Worm (Caenorhabditis elegans): Measurements from ENCODE around the gene rpl-36.A.

The rpl-36.A gene

DNA sequence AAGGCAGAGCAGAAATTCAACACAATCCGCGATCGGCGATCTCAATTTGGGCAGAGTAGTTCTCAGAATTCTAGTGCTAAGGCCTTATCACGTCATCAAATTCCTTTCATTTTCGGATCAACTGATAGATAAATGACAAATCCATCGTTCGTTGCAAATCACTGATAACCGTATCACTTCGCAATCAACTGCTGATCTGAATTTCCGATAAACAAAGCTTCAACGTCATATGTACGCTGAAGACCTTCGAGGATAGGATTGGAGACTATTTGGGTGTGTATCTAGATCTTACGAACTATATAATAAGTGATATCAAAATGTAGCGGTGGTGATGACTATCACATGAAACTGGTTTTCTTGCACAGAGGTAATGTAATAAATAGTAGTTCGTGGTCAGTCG, 39.7 kb downstream of the rpl-36.A start:
- no peak for TF ChIP-seq unc-62 (GFP tag; optimal IDR thresholded peaks at IDR 0.05)

DNA sequence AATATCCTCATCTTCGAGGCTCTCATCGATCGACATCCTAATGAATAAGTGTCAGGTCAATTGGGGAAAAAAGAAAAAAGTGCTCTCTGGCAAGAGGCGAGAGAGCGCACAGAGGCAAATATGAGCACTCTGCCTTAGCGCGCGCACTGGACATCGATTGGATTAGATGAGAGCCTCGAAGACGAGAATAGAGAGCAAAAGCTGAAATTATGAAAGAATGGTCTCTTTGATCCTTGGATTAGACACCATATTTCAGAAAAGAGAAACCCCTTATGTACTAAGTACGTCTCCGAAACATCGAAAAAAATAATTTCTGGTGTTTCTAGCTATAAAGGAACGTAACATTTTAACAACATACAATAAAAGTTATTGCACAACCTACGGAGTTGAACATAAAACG, 41.8 kb downstream of the rpl-36.A start, which contains the start of gene F45E10.2:
TSS of gene F45E10.2 (minus strand) at position 101 of the 400 bp plus-strand sequence.
- TF ChIP-seq unc-62 (GFP tag; optimal IDR thresholded peaks at IDR 0.05): no peak

DNA sequence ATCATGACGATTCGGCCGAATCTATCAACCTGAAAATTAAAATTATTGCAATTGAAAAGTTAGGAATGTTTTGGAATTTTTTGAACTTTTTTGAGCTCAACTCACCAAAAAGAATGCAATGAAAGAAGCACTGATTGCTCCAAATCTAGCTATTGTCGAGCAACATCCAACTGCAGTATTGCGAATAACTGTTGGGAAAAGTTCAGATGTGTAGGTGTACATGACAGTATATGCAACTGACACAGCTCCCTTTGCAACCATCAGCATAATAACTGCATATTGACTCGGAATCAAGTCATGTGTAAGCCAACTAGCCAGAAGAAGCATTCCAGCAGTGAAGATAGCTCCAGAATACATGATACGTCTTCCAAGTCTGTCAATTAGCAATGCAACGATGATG, 44.5 kb downstream of the rpl-36.A start:
- TF ChIP-seq unc-62 (GFP tag; optimal IDR thresholded peaks at IDR 0.05): no peak

DNA sequence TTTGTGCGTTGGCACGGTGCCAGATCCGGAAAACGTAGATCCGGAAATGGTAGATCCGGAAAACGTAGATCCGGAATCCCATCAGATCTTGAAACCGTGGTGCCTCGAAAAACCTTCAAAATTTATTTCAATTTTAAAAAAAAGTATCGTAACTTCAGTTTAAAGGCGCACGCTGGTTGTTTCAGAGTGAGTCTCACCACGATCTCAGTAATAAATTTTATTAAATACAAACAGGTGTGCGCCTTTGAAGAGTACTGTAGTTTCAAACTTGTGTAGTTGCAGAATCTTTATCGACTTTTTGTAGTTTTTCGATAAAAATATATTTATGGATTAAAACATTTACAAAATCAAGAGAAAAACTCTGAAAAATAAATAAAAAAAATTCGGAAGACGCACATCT, 46.3 kb downstream of the rpl-36.A start:
- TF ChIP-seq unc-62 (GFP tag; optimal IDR thresholded peaks at IDR 0.05): no peak

DNA sequence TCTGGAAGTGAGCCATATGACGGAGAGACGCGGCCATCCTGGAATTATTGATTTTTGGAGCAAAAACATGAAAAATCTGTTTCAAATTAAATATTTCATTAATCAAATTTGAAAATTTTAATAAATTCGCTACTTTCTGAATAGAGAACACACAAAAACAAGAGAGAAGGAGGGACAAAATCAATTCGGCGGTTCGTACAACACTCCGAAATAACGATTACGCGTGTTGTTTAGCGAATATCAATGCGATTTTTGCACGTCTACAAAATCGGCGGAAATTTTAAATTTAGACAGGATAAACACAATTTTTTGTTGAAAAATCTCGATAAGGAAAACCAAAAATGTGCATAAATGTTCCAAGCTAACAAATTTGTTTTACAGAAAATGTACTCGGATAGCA, 47.1 kb downstream of the rpl-36.A start, which contains the start of the genes sdhd-1 and ilkp-1:
TSS of gene sdhd-1 (minus strand) at position 38 of the 400 bp plus-strand sequence.
TSS of gene ilkp-1 (plus strand) at position 380 of the 400 bp plus-strand sequence.
- TF ChIP-seq unc-62 (GFP tag; optimal IDR thresholded peaks at IDR 0.05): no peak

DNA sequence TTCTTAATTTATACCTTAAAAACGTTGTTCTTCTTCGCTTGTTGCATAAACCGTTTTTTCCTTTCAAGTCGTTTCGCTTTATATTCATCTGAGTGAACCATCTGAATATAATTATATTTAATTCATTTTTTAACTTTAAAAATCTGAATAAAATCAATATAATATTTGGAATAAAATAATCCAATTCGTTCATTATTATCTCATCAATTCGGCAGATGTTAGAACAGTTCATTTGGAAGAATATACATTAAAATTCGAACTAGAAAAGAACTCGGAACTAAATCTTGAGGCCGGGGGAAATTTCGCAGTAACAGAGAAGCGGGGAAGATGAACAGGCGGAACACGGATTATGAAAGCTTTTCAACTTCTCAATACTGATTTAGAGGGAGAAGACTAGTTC, 48.1 kb downstream of the rpl-36.A start, which contains the start of gene F33A8.4:
TSS of gene F33A8.4 (minus strand) at position 101 of the 400 bp plus-strand sequence.
- no peak for TF ChIP-seq unc-62 (GFP tag; optimal IDR thresholded peaks at IDR 0.05)

Measured in whole organism, dauer.